Worm (Caenorhabditis elegans) whole organism, L2 larva: ENCODE measurements around the gene M195.2.

ENCODE experiments used
- F13H6.1 ChIP-seq: sonication (generic microtip); optimal IDR thresholded peaks from 2 replicates; lab custom pipeline; 2016; ENCODE audit warnings: missing genetic modification characterization, missing compliant biosample characterization
- Y55F3AM.14 ChIP-seq: fragments of 200-800 bp; sonication (Bioruptor generic); optimal IDR thresholded peaks from 2 replicates; lab custom pipeline; 2018; ENCODE audit warnings: mild to moderate bottlenecking, missing genetic modification characterization, missing compliant biosample characterization
- ZK546.5 ChIP-seq: sonication (generic microtip); optimal IDR thresholded peaks from 2 replicates; lab custom pipeline; 2017; ENCODE audit warnings: missing biosample characterization, missing genetic modification characterization
- alr-1 ChIP-seq: fragments of 150-350 bp; optimal IDR thresholded peaks from 2 replicates; lab custom pipeline; 2014; ENCODE audit warnings: missing biosample characterization, missing genetic modification characterization
- aly-2 ChIP-seq: fragments of 150-350 bp; optimal IDR thresholded peaks from 2 replicates; lab custom pipeline; 2014; ENCODE audit warnings: missing biosample characterization, missing genetic modification characterization
- ama-1 ChIP-seq: fragments of 150-350 bp; optimal IDR thresholded peaks from 2 replicates; lab custom pipeline; 2018; ENCODE audit warnings: inconsistent platforms
- blmp-1 ChIP-seq: sonication (generic microtip); optimal IDR thresholded peaks from 2 replicates; lab custom pipeline; 2017; ENCODE audit warnings: missing genetic modification characterization, mild to moderate bottlenecking, missing compliant biosample characterization, antibody characterized with exemption, moderate library complexity; ENCODE audit not compliant: insufficient read depth
- ceh-16 ChIP-seq: fragments of 150-350 bp; optimal IDR thresholded peaks from 2 replicates; lab custom pipeline; 2014; ENCODE audit warnings: missing biosample characterization, missing genetic modification characterization
- ceh-82 ChIP-seq: fragments of 150-350 bp; optimal IDR thresholded peaks from 2 replicates; lab custom pipeline; 2014; ENCODE audit warnings: missing biosample characterization, missing genetic modification characterization
- crh-2 ChIP-seq: sonication (generic microtip); optimal IDR thresholded peaks from 2 replicates; lab custom pipeline; 2017; ENCODE audit warnings: missing biosample characterization, missing genetic modification characterization
- dmd-4 ChIP-seq: sonication (generic microtip); optimal IDR thresholded peaks from 2 replicates; lab custom pipeline; 2017; ENCODE audit warnings: missing biosample characterization, missing genetic modification characterization
- egl-27 ChIP-seq: sonication (generic microtip); optimal IDR thresholded peaks from 3 replicates; lab custom pipeline; 2017; ENCODE audit warnings: missing biosample characterization, missing genetic modification reagents, missing genetic modification characterization
- elt-1 ChIP-seq: fragments of 150-350 bp; optimal IDR thresholded peaks from 2 replicates; lab custom pipeline; 2014; ENCODE audit warnings: missing biosample characterization, missing genetic modification characterization
- elt-3 ChIP-seq: sonication (generic microtip); optimal IDR thresholded peaks from 2 replicates; lab custom pipeline; 2017; ENCODE audit warnings: missing biosample characterization, missing genetic modification characterization
- fos-1 ChIP-seq: fragments of 150-350 bp; optimal IDR thresholded peaks from 2 replicates; lab custom pipeline; 2014; ENCODE audit warnings: missing biosample characterization, missing genetic modification characterization
- gmeb-1 ChIP-seq: fragments of 150-350 bp; optimal IDR thresholded peaks from 2 replicates; lab custom pipeline; 2014; ENCODE audit warnings: missing biosample characterization, missing genetic modification characterization
- lin-11 ChIP-seq: fragments of 150-350 bp; sonication (generic microtip); optimal IDR thresholded peaks from 2 replicates; lab custom pipeline; 2014; ENCODE audit warnings: missing biosample characterization, missing genetic modification characterization, inconsistent platforms, mixed read lengths
- lin-13 ChIP-seq: fragments of 150-350 bp; optimal IDR thresholded peaks from 2 replicates; lab custom pipeline; 2014; ENCODE audit warnings: missing biosample characterization, missing genetic modification reagents, missing genetic modification characterization
- lin-39 ChIP-seq: fragments of 150-350 bp; optimal IDR thresholded peaks from 2 replicates; lab custom pipeline; 2014; ENCODE audit warnings: missing biosample characterization, missing genetic modification reagents, missing genetic modification characterization
- lsy-2 ChIP-seq, 2 experiments: fragments of 150-350 bp in 1 of 2; sonication (generic microtip) in 1 of 2; optimal IDR thresholded peaks; 2 replicates each; lab custom pipeline; 2014 to 2017; ENCODE audit warnings: missing biosample characterization in 2 of 2, missing genetic modification characterization in 2 of 2
- mab-5 ChIP-seq: fragments of 150-350 bp; optimal IDR thresholded peaks from 2 replicates; lab custom pipeline; 2014; ENCODE audit warnings: missing biosample characterization, missing genetic modification characterization
- mbf-1 ChIP-seq: sonication (generic microtip); optimal IDR thresholded peaks from 2 replicates; lab custom pipeline; 2017; ENCODE audit warnings: missing biosample characterization, missing genetic modification characterization
- mdl-1 ChIP-seq, 2 experiments: fragments of 150-350 bp in 1 of 2; sonication (generic microtip) in 1 of 2; optimal IDR thresholded peaks; 2 replicates each; lab custom pipeline; 2017; ENCODE audit warnings: missing biosample characterization in 2 of 2, missing genetic modification characterization in 2 of 2
- nhr-10 ChIP-seq: sonication (generic microtip); optimal IDR thresholded peaks from 2 replicates; lab custom pipeline; 2017; ENCODE audit warnings: missing biosample characterization, missing genetic modification characterization
- nhr-11 ChIP-seq: fragments of 150-350 bp; optimal IDR thresholded peaks from 2 replicates; lab custom pipeline; 2014; ENCODE audit warnings: missing biosample characterization, missing genetic modification characterization
- nhr-129 ChIP-seq: fragments of 150-350 bp; optimal IDR thresholded peaks from 2 replicates; lab custom pipeline; 2014; ENCODE audit warnings: missing biosample characterization, missing genetic modification characterization
- nhr-21 ChIP-seq: fragments of 150-350 bp; optimal IDR thresholded peaks from 2 replicates; lab custom pipeline; 2014; ENCODE audit warnings: missing biosample characterization, missing genetic modification characterization
- nhr-23 ChIP-seq: fragments of 150-350 bp; optimal IDR thresholded peaks from 2 replicates; lab custom pipeline; 2014; ENCODE audit warnings: missing biosample characterization, missing genetic modification reagents, missing genetic modification characterization
- nhr-237 ChIP-seq: fragments of 150-350 bp; optimal IDR thresholded peaks from 2 replicates; lab custom pipeline; 2014; ENCODE audit warnings: missing biosample characterization, missing genetic modification characterization
- nhr-25 ChIP-seq: fragments of 150-350 bp; sonication (generic microtip); optimal IDR thresholded peaks from 3 replicates; lab custom pipeline; 2014; ENCODE audit warnings: missing biosample characterization, missing genetic modification characterization
- nhr-6 ChIP-seq: fragments of 150-350 bp; optimal IDR thresholded peaks from 2 replicates; lab custom pipeline; 2014; ENCODE audit warnings: missing biosample characterization, missing genetic modification characterization
- peb-1 ChIP-seq: fragments of 150-350 bp; optimal IDR thresholded peaks from 2 replicates; lab custom pipeline; 2014; ENCODE audit warnings: missing biosample characterization, missing genetic modification characterization
- sem-4 ChIP-seq: fragments of 150-350 bp; optimal IDR thresholded peaks from 2 replicates; lab custom pipeline; 2014; ENCODE audit warnings: missing biosample characterization, missing genetic modification reagents, missing genetic modification characterization
- skn-1 ChIP-seq: sonication (generic microtip); optimal IDR thresholded peaks from 2 replicates; lab custom pipeline; 2017; ENCODE audit warnings: missing biosample characterization, missing genetic modification characterization
- sma-3 ChIP-seq: sonication (generic microtip); optimal IDR thresholded peaks from 2 replicates; lab custom pipeline; 2016; ENCODE audit warnings: missing genetic modification reagents, missing genetic modification characterization, missing compliant biosample characterization
- sma-9 ChIP-seq, 2 experiments: fragments of 150-350 bp in 1 of 2; sonication (generic microtip) in 1 of 2; optimal IDR thresholded peaks; 2 replicates each; lab custom pipeline; 2014 to 2016; ENCODE audit warnings: missing genetic modification characterization in 2 of 2, mild to moderate bottlenecking in 1 of 2, missing biosample characterization in 1 of 2, missing compliant biosample characterization in 1 of 2, missing genetic modification reagents in 1 of 2, moderate library complexity in 1 of 2
- snpc-4 ChIP-seq: fragments of 150-350 bp; optimal IDR thresholded peaks from 2 replicates; lab custom pipeline; 2014; ENCODE audit warnings: missing biosample characterization, missing genetic modification characterization
- unc-55 ChIP-seq: fragments of 150-350 bp; sonication (generic microtip); optimal IDR thresholded peaks from 3 replicates; lab custom pipeline; 2014; ENCODE audit warnings: missing biosample characterization, missing genetic modification reagents, missing genetic modification characterization
- unc-62 ChIP-seq: fragments of 150-350 bp; optimal IDR thresholded peaks from 2 replicates; lab custom pipeline; 2014; ENCODE audit warnings: missing biosample characterization, missing genetic modification reagents, missing genetic modification characterization
- ztf-1 ChIP-seq: fragments of 200-800 bp; sonication (Bioruptor generic); conservative IDR thresholded peaks from 2 replicates; pipeline ENCODE4 v1.3.6; 2022; ENCODE audit warnings: missing genetic modification characterization, missing compliant biosample characterization
- ztf-11 ChIP-seq: sonication (generic microtip); optimal IDR thresholded peaks from 2 replicates; lab custom pipeline; 2017; ENCODE audit warnings: missing biosample characterization, missing genetic modification characterization
- ztf-4 ChIP-seq: fragments of 150-350 bp; optimal IDR thresholded peaks from 2 replicates; lab custom pipeline; 2014; ENCODE audit warnings: missing biosample characterization, missing genetic modification characterization

M195.2 gene

ce11 chrII:8377722-8378121 lies 17.2 kb downstream of the M195.2 start:
- no peak for TF ChIP-seq crh-2
- no peak for TF ChIP-seq ztf-1 (GFP tag; lab: Robert Waterston, UW)
- TF ChIP-seq gmeb-1 (tag; lab: Kevin White, UChicago) = no peak
- TF ChIP-seq mdl-1 (tag; optimal IDR thresholded peaks at IDR 0.05; lab: Kevin White, UChicago) = no peak
- no peak for TF ChIP-seq aly-2 (tag; lab: Kevin White, UChicago)
- TF ChIP-seq lin-13 = no peak
- TF ChIP-seq ceh-16 (tag; lab: Kevin White, UChicago) = no peak
- no peak for TF ChIP-seq elt-1
- no peak for TF ChIP-seq lsy-2 (tag; optimal IDR thresholded peaks at IDR 0.05; lab: Kevin White, UChicago)
- no peak for TF ChIP-seq ZK546.5 (tag; lab: Kevin White, UChicago)
- TF ChIP-seq alr-1 = no peak
- no peak for TF ChIP-seq mab-5 (tag; lab: Kevin White, UChicago)
- no peak for TF ChIP-seq egl-27 (tag; lab: Kevin White, UChicago)
- no peak for TF ChIP-seq ztf-11 (tag; lab: Kevin White, UChicago)
- TF ChIP-seq Y55F3AM.14 (GFP tag; lab: Kevin White, UChicago) = no peak
- no peak for TF ChIP-seq peb-1
- no peak for TF ChIP-seq nhr-23 (tag; lab: Kevin White, UChicago)
- no peak for TF ChIP-seq snpc-4 (tag; lab: Kevin White, UChicago)
- no peak for TF ChIP-seq unc-55 (GFP tag; lab: Kevin White, UChicago)
- no peak for TF ChIP-seq ama-1 (lab: Kevin White, UChicago)

ce11 chrII:8380188-8380587 lies 19.6 kb downstream of the M195.2 start:
- TF ChIP-seq blmp-1 (tag; lab: Kevin White, UChicago) = peak; percentile 77
- TF ChIP-seq sem-4 = no peak

- no peak for TF ChIP-seq blmp-1 (tag; lab: Kevin White, UChicago)
- no peak for TF ChIP-seq nhr-10
- TF ChIP-seq skn-1 (tag; lab: Kevin White, UChicago) = no peak
- no peak for TF ChIP-seq aly-2 (tag; lab: Kevin White, UChicago)
- no peak for TF ChIP-seq ztf-4 (tag; lab: Kevin White, UChicago)
- no peak for TF ChIP-seq unc-55 (GFP tag; lab: Kevin White, UChicago)
- no peak for TF ChIP-seq ceh-82 (tag; lab: Kevin White, UChicago)
- no peak for TF ChIP-seq ZK546.5 (tag; lab: Kevin White, UChicago)
- no peak for TF ChIP-seq sem-4
- TF ChIP-seq mbf-1 (tag; lab: Kevin White, UChicago) = no peak
- no peak for TF ChIP-seq mab-5 (tag; lab: Kevin White, UChicago)
- no peak for TF ChIP-seq dmd-4 (tag; lab: Kevin White, UChicago)
- no peak for TF ChIP-seq nhr-23 (tag; lab: Kevin White, UChicago)
- no peak for TF ChIP-seq elt-1
- TF ChIP-seq nhr-21 (tag; lab: Kevin White, UChicago) = no peak
These were observed 20.6 kb downstream of the M195.2 start, which contains the start of gene F49E12.12 for ce11 chrII:8381197-8381596. Gene F49E12.12 (plus strand): TSS chrII:8381497.

ce11 chrII:8382880-8383279 lies 22.3 kb downstream of the M195.2 start:
- TF ChIP-seq nhr-25 (no peak), ztf-11 (tag; lab: Kevin White, UChicago) (no peak), egl-27 (tag; lab: Kevin White, UChicago) (no peak), F13H6.1 (peak; percentile 70), mdl-1 (tag; optimal IDR thresholded peaks at IDR 0.05; lab: Kevin White, UChicago) (peak in 1 of 2 experiments; percentile 37), elt-3 (tag; lab: Kevin White, UChicago) (no peak), dmd-4 (tag; lab: Kevin White, UChicago) (no peak), elt-1 (no peak), ztf-1 (GFP tag; lab: Robert Waterston, UW) (no peak), skn-1 (tag; lab: Kevin White, UChicago) (peak; percentile 84), lin-11 (tag; lab: Kevin White, UChicago) (no peak), lsy-2 (tag; optimal IDR thresholded peaks at IDR 0.05; lab: Kevin White, UChicago) (peak in 1 of 2 experiments; percentile 39), lin-13 (no peak), unc-55 (GFP tag; lab: Kevin White, UChicago) (no peak), snpc-4 (tag; lab: Kevin White, UChicago) (no peak), peb-1 (no peak), sma-9 (GFP tag; optimal IDR thresholded peaks at IDR 0.05; lab: Kevin White, UChicago) (peak; percentile 94), sma-9 (tag; optimal IDR thresholded peaks at IDR 0.05; lab: Kevin White, UChicago) (no peak), gmeb-1 (tag; lab: Kevin White, UChicago) (peak; percentile 1), ama-1 (lab: Kevin White, UChicago) (no peak), blmp-1 (tag; lab: Kevin White, UChicago) (no peak), nhr-129 (tag; lab: Kevin White, UChicago) (no peak), crh-2 (peak; percentile 90), mbf-1 (tag; lab: Kevin White, UChicago) (no peak), nhr-21 (tag; lab: Kevin White, UChicago) (peak; percentile 8), nhr-237 (tag; lab: Kevin White, UChicago) (no peak), nhr-23 (tag; lab: Kevin White, UChicago) (no peak), nhr-10 (no peak), alr-1 (no peak), ceh-16 (tag; lab: Kevin White, UChicago) (no peak), nhr-6 (tag; lab: Kevin White, UChicago) (no peak), lin-39 (tag; lab: Kevin White, UChicago) (no peak), ceh-82 (tag; lab: Kevin White, UChicago) (no peak), mab-5 (tag; lab: Kevin White, UChicago) (no peak), unc-62 (GFP tag; lab: Kevin White, UChicago) (no peak), sma-3 (GFP tag; lab: Kevin White, UChicago) (peak; percentile 38), Y55F3AM.14 (GFP tag; lab: Kevin White, UChicago) (no peak), nhr-11 (tag; lab: Kevin White, UChicago) (no peak), aly-2 (tag; lab: Kevin White, UChicago) (no peak), fos-1 (peak; percentile 85)
